Fruit fly (Drosophila melanogaster) whole organism: ENCODE results near the gene dlg1.

Experiments
- CG8478 ChIP-seq: fragments of >200 bp; optimal IDR thresholded peaks from 2 replicates; lab custom pipeline; 2018; ENCODE audit warnings: inconsistent platforms
- EcR ChIP-seq, 2 experiments: fragments of >200 bp; optimal IDR thresholded peaks; 2 replicates each; lab custom pipeline; 2017; ENCODE audit warnings: missing biosample characterization in 2 of 2, missing genetic modification characterization in 2 of 2, missing genetic modification reagents in 2 of 2
- pan ChIP-seq: fragments of >200 bp; optimal IDR thresholded peaks from 2 replicates; lab custom pipeline; 2017
- psq ChIP-seq: fragments of >200 bp; optimal IDR thresholded peaks from 2 replicates; lab custom pipeline; 2017
- usp ChIP-seq: fragments of >200 bp; optimal IDR thresholded peaks from 2 replicates; lab custom pipeline; 2017; ENCODE audit warnings: missing biosample characterization, missing genetic modification characterization, mixed read lengths

dm6 chrX:11424512-11424911 is 55.0 kb downstream of the dlg1 start:
- TF ChIP-seq usp (GFP tag; lab: Kevin White, UChicago) (no peak), pan (lab: Kevin White, UChicago) (no peak), CG8478 (lab: Kevin White, UChicago) (no peak), psq (lab: Kevin White, UChicago) (no peak), EcR (GFP tag; optimal IDR thresholded peaks at IDR 0.05; lab: Kevin White, UChicago) (no peak)
